Worm (Caenorhabditis elegans): ENCODE measurements around the gene mrps-33.

The mrps-33 gene

ce11 chrIV:8743654-8744332 lies 4.0 kb upstream of the mrps-33 start, which contains the start of gene F21D5.7 (continued):
- TF ChIP-seq snpc-1.1 (tag; optimal IDR thresholded peaks at IDR 0.05; ENCODE audit: insufficient read depth) (no peak), somi-1 (GFP tag; optimal IDR thresholded peaks at IDR 0.05) (no peak), ztf-26 (tag; optimal IDR thresholded peaks at IDR 0.05) (no peak), T07F8.4 (tag; optimal IDR thresholded peaks at IDR 0.05) (no peak), F37B4.10 (GFP tag; IDR thresholded peaks at IDR 0.05) (no peak), Y95B8A.8 (GFP tag; IDR thresholded peaks at IDR 0.05) (no peak), mcd-1 (GFP tag; IDR thresholded peaks at IDR 0.05) (peak; percentile 75), egl-44 (GFP tag; IDR thresholded peaks at IDR 0.05) (no peak), athp-1 (tag; optimal IDR thresholded peaks at IDR 0.05) (no peak), repo-1 (tag; optimal IDR thresholded peaks at IDR 0.05) (peak; percentile 30), B0336.3 (GFP tag; IDR thresholded peaks at IDR 0.05) (peak; percentile 71; the same call in 1 of the 2 replicates), zfh-2 (GFP tag; conservative IDR thresholded peaks at IDR 0.05) (no peak), let-607 (tag; optimal IDR thresholded peaks at IDR 0.05) (peak; percentile 97), akir-1 (GFP tag; optimal IDR thresholded peaks at IDR 0.05) (no peak), ceh-100 (GFP tag; IDR thresholded peaks at IDR 0.05) (no peak), nfyb-1 (GFP tag; IDR thresholded peaks at IDR 0.05) (peak; percentile 79), F55B11.4 (tag; optimal IDR thresholded peaks at IDR 0.05; ENCODE audit: borderline replicate concordance, insufficient read depth) (no peak), snpc-3.4 (tag; optimal IDR thresholded peaks at IDR 0.05) (no peak), lin-54 (GFP tag; optimal IDR thresholded peaks at IDR 0.05) (peak; percentile 89), lir-1 (GFP tag; conservative IDR thresholded peaks at IDR 0.05) (no peak), lsl-1 (GFP tag; optimal IDR thresholded peaks at IDR 0.05) (peak; percentile 55), ceh-79 (tag; optimal IDR thresholded peaks at IDR 0.05) (no peak), F23B12.7 (tag; optimal IDR thresholded peaks at IDR 0.05; ENCODE audit: insufficient read depth) (peak; percentile 63), egl-18 (GFP tag; IDR thresholded peaks at IDR 0.05) (no peak), madf-8 (GFP tag; conservative IDR thresholded peaks at IDR 0.05) (peak; percentile 36), ekl-4 (GFP tag; IDR thresholded peaks at IDR 0.05) (peak; percentile 68; the same call in 1 of the 2 replicates), K12H6.12 (tag; optimal IDR thresholded peaks at IDR 0.05) (peak; percentile 19), T26A5.8 (tag; optimal IDR thresholded peaks at IDR 0.05) (no peak), bed-2 (GFP tag; IDR thresholded peaks at IDR 0.05) (no peak), ama-1 (optimal IDR thresholded peaks at IDR 0.05) (no peak), ama-1 (GFP tag; optimal IDR thresholded peaks at IDR 0.05) (no peak), madf-3 (GFP tag; IDR thresholded peaks at IDR 0.05) (no peak), unc-130 (GFP tag; optimal IDR thresholded peaks at IDR 0.05) (no peak), B0261.1 (tag; optimal IDR thresholded peaks at IDR 0.05) (no peak), K11D2.4 (GFP tag; IDR thresholded peaks at IDR 0.05) (peak; percentile 71; the same call in 1 of the 2 replicates), nhr-90 (tag; optimal IDR thresholded peaks at IDR 0.05) (no peak), ztf-3 (GFP tag; optimal IDR thresholded peaks at IDR 0.05) (no peak), ztf-25 (GFP tag; IDR thresholded peaks at IDR 0.05) (no peak)

ce11 chrIV:8740952-8741438 lies 1.2 kb upstream of the mrps-33 start, which contains the start of gene F21D5.6:
TSS of gene F21D5.6 (minus strand) at chrIV:8741388.
- TF ChIP-seq madf-6 (GFP tag; IDR thresholded peaks at IDR 0.05) (peak; percentile 32; the same call in 1 of the 2 replicates), repo-1 (tag; optimal IDR thresholded peaks at IDR 0.05) (peak; percentile 56), nfyb-1 (GFP tag; IDR thresholded peaks at IDR 0.05) (peak; percentile 57; the same call in 1 of the 2 replicates), lin-35 (GFP tag; optimal IDR thresholded peaks at IDR 0.05) (peak in 1 of 3 experiments; percentile 48), mcd-1 (GFP tag; IDR thresholded peaks at IDR 0.05) (no peak), B0336.3 (GFP tag; IDR thresholded peaks at IDR 0.05) (0 out of 2 replicates have a peak, but pooled peaks have one; percentile 24), cebp-1 (GFP tag; IDR thresholded peaks at IDR 0.05) (no peak), cebp-1 (tag; optimal IDR thresholded peaks at IDR 0.05) (peak; percentile 13), Y56A3A.18 (GFP tag; IDR thresholded peaks at IDR 0.05) (no peak), aptf-2 (GFP tag; conservative IDR thresholded peaks at IDR 0.05) (no peak), dox-1 (GFP tag; IDR thresholded peaks at IDR 0.05) (no peak), snpc-3.4 (tag; optimal IDR thresholded peaks at IDR 0.05) (peak; percentile 8), dpff-1 (tag; optimal IDR thresholded peaks at IDR 0.05) (peak; percentile 47), rpc-1 (optimal IDR thresholded peaks at IDR 0.05) (no peak), rpc-1 (tag; optimal IDR thresholded peaks at IDR 0.05) (no peak), ets-4 (GFP tag; optimal IDR thresholded peaks at IDR 0.05) (no peak)
